Fruit fly (Drosophila melanogaster) whole organism, embryonic: ENCODE results near the gene Myo10A.

ENCODE experiments used
- Bteb2 ChIP-seq: fragments of 200-800 bp; sonication (Bioruptor generic); optimal IDR thresholded peaks from 2 replicates; lab custom pipeline; 2016; ENCODE audit warnings: missing biosample characterization, missing genetic modification characterization
- CG13624 ChIP-seq: fragments of 200-800 bp; sonication (Bioruptor generic); optimal IDR thresholded peaks from 2 replicates; lab custom pipeline; 2016; ENCODE audit warnings: missing biosample characterization, missing genetic modification characterization
- CG14710 ChIP-seq: fragments of 200-800 bp; sonication (Bioruptor generic); optimal IDR thresholded peaks from 3 replicates; lab custom pipeline; 2019; ENCODE audit warnings: missing biosample characterization, mild to moderate bottlenecking, missing genetic modification characterization, moderate library complexity
- CG1529 ChIP-seq: fragments of 200-800 bp; sonication (Bioruptor generic); optimal IDR thresholded peaks from 3 replicates; lab custom pipeline; 2018; ENCODE audit warnings: missing biosample characterization, missing genetic modification characterization
- CG15514 ChIP-seq: fragments of 200-800 bp; sonication (Bioruptor generic); optimal IDR thresholded peaks from 3 replicates; lab custom pipeline; 2017; ENCODE audit warnings: missing biosample characterization, missing genetic modification characterization, mild to moderate bottlenecking, moderate library complexity, missing genetic modification reagents
- CG15696 ChIP-seq: fragments of 200-800 bp; sonication (Bioruptor generic); optimal IDR thresholded peaks from 2 replicates; lab custom pipeline; 2019; ENCODE audit warnings: missing biosample characterization, mild to moderate bottlenecking, missing genetic modification characterization, moderate library complexity
- CG17829 ChIP-seq: fragments of 200-800 bp; optimal IDR thresholded peaks from 2 replicates; lab custom pipeline; 2019; ENCODE audit warnings: missing biosample characterization, mild to moderate bottlenecking, missing genetic modification characterization, moderate library complexity
- CG31224 ChIP-seq: fragments of 200-800 bp; sonication (Bioruptor generic); IDR thresholded peaks from 2 replicates; pipeline ENCODE4 v1.3.6; 2022; ENCODE audit warnings: missing biosample characterization, missing genetic modification characterization
- CG31441 ChIP-seq: fragments of 200-800 bp; sonication (Bioruptor generic); IDR thresholded peaks from 2 replicates; pipeline ENCODE4 v1.3.6; 2022; ENCODE audit warnings: missing biosample characterization, missing genetic modification characterization
- CG32772 ChIP-seq: fragments of 200-800 bp; sonication (Bioruptor generic); IDR thresholded peaks from 2 replicates; pipeline ENCODE4 v1.3.6; 2022; ENCODE audit warnings: missing biosample characterization, missing genetic modification characterization
- CG34224 ChIP-seq: fragments of 200-800 bp; sonication (Bioruptor generic); IDR thresholded peaks from 3 replicates; pipeline ENCODE4 v1.3.6; 2022; ENCODE audit warnings: missing biosample characterization, missing genetic modification characterization; ENCODE audit not compliant: partially characterized antibody
- CG3726 ChIP-seq: fragments of 200-800 bp; sonication (Bioruptor generic); IDR thresholded peaks from 3 replicates; pipeline ENCODE4, ENCODE4 v1.3.6; 2022; ENCODE audit warnings: missing biosample characterization, missing genetic modification characterization
- CG4328 ChIP-seq: fragments of 200-800 bp; sonication (Bioruptor generic); optimal IDR thresholded peaks from 3 replicates; lab custom pipeline; 2017; ENCODE audit warnings: missing biosample characterization, missing genetic modification reagents, missing genetic modification characterization
- CG6791 ChIP-seq: fragments of 200-800 bp; sonication (Bioruptor generic); IDR thresholded peaks from 3 replicates; pipeline ENCODE4 v1.3.6; 2022; ENCODE audit warnings: missing biosample characterization, missing genetic modification characterization; ENCODE audit not compliant: partially characterized antibody
- Camta ChIP-seq: fragments of 200-800 bp; sonication (Bioruptor generic); optimal IDR thresholded peaks from 2 replicates; lab custom pipeline; 2016; ENCODE audit warnings: missing biosample characterization, missing genetic modification characterization
- CkIIα-i1 ChIP-seq: fragments of 200-800 bp; sonication (Bioruptor generic); IDR thresholded peaks from 2 replicates; pipeline ENCODE4 v1.3.6; 2022; ENCODE audit warnings: missing biosample characterization, missing genetic modification characterization
- CrebB ChIP-seq: fragments of 200-800 bp; sonication (Bioruptor generic); optimal IDR thresholded peaks from 3 replicates; lab custom pipeline; 2018; ENCODE audit warnings: missing biosample characterization, mild to moderate bottlenecking, missing genetic modification characterization
- D19A ChIP-seq: fragments of 200-800 bp; optimal IDR thresholded peaks from 3 replicates; lab custom pipeline; 2019; ENCODE audit warnings: missing biosample characterization, mild to moderate bottlenecking, missing genetic modification characterization, moderate library complexity
- Dll ChIP-seq: fragments of 200-800 bp; sonication (Bioruptor generic); IDR thresholded peaks from 4 replicates; pipeline ENCODE4 v1.3.6; 2022; ENCODE audit warnings: missing biosample characterization, missing genetic modification characterization; ENCODE audit not compliant: partially characterized antibody
- E2f2 ChIP-seq: fragments of 200-800 bp; sonication (Bioruptor generic); IDR thresholded peaks from 2 replicates; pipeline ENCODE4 v1.3.6; 2022; ENCODE audit warnings: missing biosample characterization, missing genetic modification characterization
- Elba2 ChIP-seq: fragments of 200-800 bp; sonication (Bioruptor generic); optimal IDR thresholded peaks from 3 replicates; lab custom pipeline; 2016; ENCODE audit warnings: missing biosample characterization, missing genetic modification characterization
- Gug ChIP-seq: fragments of 200-800 bp; sonication (Bioruptor generic); IDR thresholded peaks from 4 replicates; pipeline ENCODE4 v1.3.6; 2022; ENCODE audit warnings: missing biosample characterization, missing genetic modification characterization
- H15 ChIP-seq: fragments of 200-800 bp; sonication (Bioruptor generic); IDR thresholded peaks from 3 replicates; pipeline ENCODE4 v1.3.6; 2022; ENCODE audit warnings: missing biosample characterization, missing genetic modification characterization
- H2.0 ChIP-seq: fragments of 200-800 bp; sonication (Bioruptor generic); IDR thresholded peaks from 2 replicates; pipeline ENCODE4 v1.3.6; 2022; ENCODE audit warnings: missing biosample characterization, missing genetic modification characterization
- Hand ChIP-seq: fragments of 200-800 bp; sonication (Bioruptor generic); optimal IDR thresholded peaks from 2 replicates; lab custom pipeline; 2017; ENCODE audit warnings: mild to moderate bottlenecking, missing biosample characterization, missing genetic modification reagents, missing genetic modification characterization
- Hr39 ChIP-seq: fragments of >200 bp; optimal IDR thresholded peaks from 2 replicates; lab custom pipeline; 2017
- Hsf ChIP-seq: fragments of 200-800 bp; sonication (Bioruptor generic); optimal IDR thresholded peaks from 3 replicates; lab custom pipeline; 2016; ENCODE audit warnings: missing biosample characterization, missing genetic modification characterization
- Lim3 ChIP-seq: fragments of 200-800 bp; sonication (Bioruptor generic); IDR thresholded peaks from 2 replicates; pipeline ENCODE4 v1.3.6; 2022; ENCODE audit warnings: missing biosample characterization, missing genetic modification characterization
- Optix ChIP-seq: fragments of 200-800 bp; sonication (Bioruptor generic); IDR thresholded peaks from 3 replicates; pipeline ENCODE4 v1.3.6; 2022; ENCODE audit warnings: missing biosample characterization, missing genetic modification characterization
- Pdp1 ChIP-seq, 2 experiments: fragments of 200-800 bp; sonication (Bioruptor generic); optimal IDR thresholded peaks; 3 replicates each; lab custom pipeline; 2016; ENCODE audit warnings: missing biosample characterization in 2 of 2, missing genetic modification characterization in 2 of 2, mild to moderate bottlenecking in 1 of 2, moderate library complexity in 1 of 2
- Rx ChIP-seq: fragments of 200-800 bp; sonication (Bioruptor generic); IDR thresholded peaks from 2 replicates; pipeline ENCODE4 v1.3.6; 2022; ENCODE audit warnings: missing biosample characterization, missing genetic modification characterization
- Sin3A ChIP-seq: fragments of >200 bp; optimal IDR thresholded peaks from 2 replicates; lab custom pipeline; 2018
- Xbp1 ChIP-seq: fragments of 200-800 bp; sonication (Bioruptor generic); optimal IDR thresholded peaks from 3 replicates; lab custom pipeline; 2016; ENCODE audit warnings: missing biosample characterization, mild to moderate bottlenecking, missing genetic modification characterization
- ato ChIP-seq: fragments of 200-800 bp; sonication (Bioruptor generic); IDR thresholded peaks from 2 replicates; pipeline ENCODE4 v1.3.6; 2022; ENCODE audit warnings: missing biosample characterization, missing genetic modification characterization; ENCODE audit not compliant: partially characterized antibody
- bsh ChIP-seq, 2 experiments: fragments of 200-800 bp; sonication (Bioruptor generic); optimal IDR thresholded peaks; 2 replicates each; lab custom pipeline; 2017 to 2018; ENCODE audit warnings: mild to moderate bottlenecking in 2 of 2, missing biosample characterization in 2 of 2, missing genetic modification characterization in 2 of 2, moderate library complexity in 1 of 2
- dimm ChIP-seq: fragments of 200-800 bp; sonication (Bioruptor generic); IDR thresholded peaks from 2 replicates; pipeline ENCODE4 v1.3.6; 2022; ENCODE audit warnings: missing biosample characterization, missing genetic modification characterization
- gcm ChIP-seq: fragments of 200-800 bp; sonication (Bioruptor generic); optimal IDR thresholded peaks from 2 replicates; lab custom pipeline; 2019; ENCODE audit warnings: missing biosample characterization, mild to moderate bottlenecking, missing genetic modification characterization, moderate library complexity
- gro ChIP-seq: fragments of 200-800 bp; sonication (Bioruptor generic); optimal IDR thresholded peaks from 2 replicates; lab custom pipeline; 2016; ENCODE audit warnings: missing biosample characterization, missing genetic modification characterization
- jing ChIP-seq: fragments of 200-800 bp; sonication (Bioruptor generic); optimal IDR thresholded peaks from 2 replicates; lab custom pipeline; 2018; ENCODE audit warnings: missing biosample characterization, mild to moderate bottlenecking, missing genetic modification characterization
- mam ChIP-seq: fragments of 200-800 bp; sonication (Bioruptor generic); optimal IDR thresholded peaks from 3 replicates; lab custom pipeline; 2016; ENCODE audit warnings: missing biosample characterization, missing genetic modification characterization
- mirr ChIP-seq: fragments of 200-800 bp; sonication (Bioruptor generic); optimal IDR thresholded peaks from 3 replicates; lab custom pipeline; 2018; ENCODE audit warnings: missing biosample characterization, mild to moderate bottlenecking, missing genetic modification characterization
- nerfin-1 ChIP-seq: fragments of 200-800 bp; sonication (Bioruptor generic); optimal IDR thresholded peaks from 3 replicates; lab custom pipeline; 2019; ENCODE audit warnings: missing biosample characterization, mild to moderate bottlenecking, missing genetic modification characterization, moderate library complexity
- pan ChIP-seq, 4 experiments: fragments of >200 bp in 3 of 4; fragments of 200-800 bp in 1 of 4; sonication (Bioruptor generic) in 1 of 4; optimal IDR thresholded peaks in 3 of 4; IDR thresholded peaks in 1 of 4; 2 replicates each; pipeline versions ENCODE4 v1.3.6 to Lab custom; 2017 to 2022; ENCODE audit warnings: missing biosample characterization in 2 of 4, missing genetic modification characterization in 2 of 4, mixed read lengths in 1 of 4
- prd ChIP-seq, 3 experiments: fragments of >200 bp in 2 of 3; fragments of 200-800 bp in 1 of 3; sonication (Bioruptor generic) in 1 of 3; optimal IDR thresholded peaks in 2 of 3; IDR thresholded peaks in 1 of 3; 2 replicates in 2 of 3; 3 replicates in 1 of 3; pipeline versions ENCODE4 v1.3.6 to Lab custom; 2017 to 2022; ENCODE audit warnings: missing biosample characterization in 1 of 3, missing genetic modification characterization in 1 of 3
- psq ChIP-seq: fragments of 200-800 bp; sonication (Bioruptor generic); optimal IDR thresholded peaks from 2 replicates; lab custom pipeline; 2017; ENCODE audit warnings: missing biosample characterization, missing genetic modification characterization
- pum ChIP-seq: fragments of 200-800 bp; sonication (Bioruptor generic); optimal IDR thresholded peaks from 2 replicates; lab custom pipeline; 2016; ENCODE audit warnings: missing biosample characterization, missing genetic modification characterization
- sc ChIP-seq, 3 experiments: fragments of >200 bp in 2 of 3; fragments of 200-800 bp in 1 of 3; sonication (Bioruptor generic) in 1 of 3; optimal IDR thresholded peaks; 2 replicates in 2 of 3; 3 replicates in 1 of 3; lab custom pipeline; 2017; ENCODE audit warnings: mild to moderate bottlenecking in 1 of 3, missing biosample characterization in 1 of 3, missing genetic modification characterization in 1 of 3, missing genetic modification reagents in 1 of 3
- toy ChIP-seq: fragments of 200-800 bp; sonication (Bioruptor generic); IDR thresholded peaks from 2 replicates; pipeline ENCODE4 v1.3.6; 2022; ENCODE audit warnings: missing biosample characterization, missing genetic modification characterization
- vvl ChIP-seq: fragments of 200-800 bp; sonication (Bioruptor generic); IDR thresholded peaks from 2 replicates; pipeline ENCODE4 v1.3.6; 2022; ENCODE audit warnings: missing biosample characterization, missing genetic modification characterization

The Myo10A gene

DNA sequence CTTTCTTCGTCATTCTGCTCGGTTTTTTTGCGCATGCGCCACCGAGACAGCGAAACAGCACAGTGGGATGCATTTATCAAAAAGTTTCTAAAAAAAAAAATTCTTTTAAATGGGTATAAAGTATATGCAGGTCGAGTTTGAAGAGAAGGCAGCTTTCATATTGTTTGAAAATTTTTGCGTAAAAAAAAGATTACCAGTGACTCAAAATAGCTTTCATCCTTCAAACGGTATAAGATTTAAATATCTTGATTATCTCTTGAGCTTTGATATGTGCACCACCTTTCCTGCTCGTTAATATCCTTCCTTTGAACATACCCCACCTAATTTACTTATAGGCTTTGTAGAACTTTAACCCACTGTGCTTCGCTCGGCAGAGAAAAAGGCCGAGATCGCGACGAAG, 25.6 kb upstream of the Myo10A start (continued):
- TF ChIP-seq H15 (GFP tag; lab: Robert Waterston, UW), result 0 out of 3 replicates have a peak, but pooled peaks have one; percentile 27
- no peak for TF ChIP-seq Lim3 (GFP tag; lab: Robert Waterston, UW)
- peak; percentile 18 for TF ChIP-seq CG15514 (GFP tag; lab: Kevin White, UChicago)
- peak; percentile 74 for TF ChIP-seq Hsf
- TF ChIP-seq CG15696 (tag; lab: Kevin White, UChicago), result peak; percentile 43
- no peak for TF ChIP-seq CG13624 (GFP tag; lab: Kevin White, UChicago)
- TF ChIP-seq toy (GFP tag; lab: Robert Waterston, UW), result no peak
- TF ChIP-seq Hand, result no peak
- TF ChIP-seq CG1529 (GFP tag; lab: Kevin White, UChicago), result peak; percentile 49
- peak; percentile 4 for TF ChIP-seq Bteb2 (GFP tag; lab: Kevin White, UChicago)
- TF ChIP-seq mirr (GFP tag; lab: Kevin White, UChicago), result no peak
- TF ChIP-seq Rx (GFP tag; lab: Robert Waterston, UW), result no peak
- peak in 1 of 2 experiments; percentile 71 for TF ChIP-seq bsh (GFP tag; optimal IDR thresholded peaks at IDR 0.05; lab: Kevin White, UChicago)
- peak; percentile 54 for TF ChIP-seq Xbp1
- TF ChIP-seq prd (optimal IDR thresholded peaks at IDR 0.05; lab: Kevin White, UChicago), result no peak
- TF ChIP-seq prd (GFP tag; IDR thresholded peaks at IDR 0.05; lab: Robert Waterston, UW), result peak; percentile 69
- TF ChIP-seq Elba2, result no peak
- peak; percentile 54 for TF ChIP-seq Camta (GFP tag; lab: Kevin White, UChicago)
- TF ChIP-seq E2f2 (GFP tag; lab: Robert Waterston, UW), result peak; percentile 33; the same call in 1 of the 2 replicates
- TF ChIP-seq Dll (GFP tag; lab: Robert Waterston, UW), result no peak
- TF ChIP-seq D19A (tag; lab: Kevin White, UChicago), result peak; percentile 64
- TF ChIP-seq Hr39, result no peak
- TF ChIP-seq CG6791 (GFP tag; lab: Robert Waterston, UW), result no peak
- no peak for TF ChIP-seq CrebB (tag; lab: Kevin White, UChicago)
- TF ChIP-seq mam (GFP tag; lab: Kevin White, UChicago), result peak; percentile 12
- TF ChIP-seq pum, result peak; percentile 44
- peak; percentile 64 for TF ChIP-seq CG14710 (tag; lab: Kevin White, UChicago)
- peak; percentile 5 for TF ChIP-seq gro (GFP tag; lab: Kevin White, UChicago)
- TF ChIP-seq Gug, result peak; percentile 33; the same call in 1 of the 4 replicates
- peak; percentile 49 for TF ChIP-seq gcm (GFP tag; lab: Kevin White, UChicago)
- TF ChIP-seq H2.0, result 0 out of 2 replicates have a peak, but pooled peaks have one; percentile 36
- TF ChIP-seq CG4328 (GFP tag; lab: Kevin White, UChicago), result no peak
- TF ChIP-seq CG32772 (GFP tag; lab: Robert Waterston, UW), result 0 out of 2 replicates have a peak, but pooled peaks have one; percentile 5
- TF ChIP-seq CG3726 (GFP tag; lab: Robert Waterston, UW), result 0 out of 3 replicates have a peak, but pooled peaks have one; percentile 31
- TF ChIP-seq CG31441 (GFP tag; lab: Robert Waterston, UW), result peak; percentile 81
- TF ChIP-seq nerfin-1 (tag; lab: Kevin White, UChicago), result peak; percentile 54
- no peak for TF ChIP-seq ato (GFP tag; lab: Robert Waterston, UW)
- peak; percentile 71 for TF ChIP-seq vvl
- no peak for TF ChIP-seq sc (optimal IDR thresholded peaks at IDR 0.05; lab: Kevin White, UChicago)
- TF ChIP-seq sc (GFP tag; optimal IDR thresholded peaks at IDR 0.05; lab: Kevin White, UChicago), result peak; percentile 67
- TF ChIP-seq CG34224 (GFP tag; lab: Robert Waterston, UW), result no peak
- no peak for TF ChIP-seq dimm (GFP tag; lab: Robert Waterston, UW)
- TF ChIP-seq CG17829, result peak; percentile 76
- no peak for TF ChIP-seq Sin3A (lab: Kevin White, UChicago)
- peak; percentile 12 for TF ChIP-seq jing
- TF ChIP-seq pan (optimal IDR thresholded peaks at IDR 0.05; lab: Kevin White, UChicago), result no peak
- TF ChIP-seq pan (GFP tag; optimal IDR thresholded peaks at IDR 0.05 in 1 of 2, IDR thresholded peaks at IDR 0.05 in 1 of 2), result peak in 1 of 2 experiments; percentile 23
- no peak for TF ChIP-seq CG31224 (GFP tag; lab: Robert Waterston, UW)
- peak; percentile 48 to 49 for TF ChIP-seq Pdp1 (GFP tag; optimal IDR thresholded peaks at IDR 0.05; lab: Kevin White, UChicago)
- TF ChIP-seq CkIIα-i1, result no peak
- no peak for TF ChIP-seq psq (GFP tag; lab: Kevin White, UChicago)
- TF ChIP-seq Optix, result no peak
